Worm (Caenorhabditis elegans) whole organism, L4 larva: ENCODE data around the gene Y69H2.17.

ENCODE experiments used
- F49E8.2 ChIP-seq: sonication (generic microtip); optimal IDR thresholded peaks from 2 replicates; lab custom pipeline; 2016; ENCODE audit warnings: missing compliant biosample characterization, mild to moderate bottlenecking, missing genetic modification characterization, borderline replicate concordance
- Y5F2A.4 ChIP-seq: fragments of 200-800 bp; sonication (Bioruptor generic); optimal IDR thresholded peaks from 2 replicates; lab custom pipeline; 2018; ENCODE audit warnings: mild to moderate bottlenecking, missing genetic modification characterization, missing compliant biosample characterization
- hif-1 ChIP-seq, 2 experiments: sonication (generic microtip); optimal IDR thresholded peaks; 2 replicates each; lab custom pipeline; 2016 to 2017; ENCODE audit warnings: missing compliant biosample characterization in 2 of 2, missing genetic modification characterization in 2 of 2, missing genetic modification reagents in 2 of 2, missing genotype in 2 of 2, mild to moderate bottlenecking in 1 of 2

ce11 chrV:18695469-18695868 is 10.7 kb downstream of the Y69H2.17 start:
- no peak for TF ChIP-seq Y5F2A.4 (GFP tag; lab: Kevin White, UChicago)
- TF ChIP-seq F49E8.2 (tag; lab: Kevin White, UChicago) = no peak
- no peak for TF ChIP-seq hif-1 (tag; optimal IDR thresholded peaks at IDR 0.05; lab: Kevin White, UChicago)
